Fruit fly (Drosophila melanogaster): ENCODE results near the gene CG11756.

Gene CG11756

DNA sequence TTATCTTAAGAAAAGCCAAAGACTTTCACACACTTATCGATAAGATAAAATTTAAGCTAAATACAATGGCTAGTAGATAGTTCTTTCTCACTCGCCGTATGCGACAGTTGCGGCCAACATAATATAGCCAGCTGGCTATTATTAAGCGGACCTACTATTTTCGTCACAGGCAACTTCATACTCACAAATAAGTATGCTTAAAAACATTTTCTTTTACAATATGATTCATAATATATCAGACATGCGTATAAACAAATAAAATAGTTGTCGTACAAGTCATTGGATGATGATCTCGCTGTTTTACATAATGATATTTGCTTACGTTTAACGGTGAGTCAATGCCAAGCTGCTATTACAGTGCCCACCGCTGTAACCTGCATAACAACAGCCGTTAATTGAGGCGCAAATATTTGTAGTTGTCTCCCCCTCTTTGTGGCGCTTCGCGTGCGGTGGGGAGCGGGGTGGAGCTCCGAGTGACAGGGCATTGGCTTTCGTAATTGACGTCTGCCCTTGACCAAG is 21.6 kb upstream of the CG11756 start (continued):
- 0 out of 3 replicates have a peak, but pooled peaks have one; percentile 37 for TF ChIP-seq CG7357 (GFP tag; IDR thresholded peaks at IDR 0.05)
- peak; percentile 69 for TF ChIP-seq CG9817 (tag; optimal IDR thresholded peaks at IDR 0.05)
- peak; percentile 24 for TF ChIP-seq CG4707 (GFP tag; optimal IDR thresholded peaks at IDR 0.05)
- peak; percentile 61 for TF ChIP-seq pho (GFP tag; optimal IDR thresholded peaks at IDR 0.05)
- peak; percentile 87 for TF ChIP-seq Ets65A (GFP tag)
- TF ChIP-seq dati (GFP tag; IDR thresholded peaks at IDR 0.05) = 0 out of 2 replicates have a peak, but pooled peaks have one; percentile 28
- TF ChIP-seq danr (GFP tag; IDR thresholded peaks at IDR 0.05) = 0 out of 2 replicates have a peak, but pooled peaks have one; percentile 37
- no peak for TF ChIP-seq Hey (tag; optimal IDR thresholded peaks at IDR 0.05)
- peak; percentile 30 for TF ChIP-seq CG18476 (GFP tag; optimal IDR thresholded peaks at IDR 0.05)
- TF ChIP-seq trem (tag; optimal IDR thresholded peaks at IDR 0.05) = peak; percentile 24
- no peak for TF ChIP-seq Lim3 (GFP tag; IDR thresholded peaks at IDR 0.05)
- TF ChIP-seq CG10654 (GFP tag; optimal IDR thresholded peaks at IDR 0.05) = peak; percentile 29
- peak; percentile 28 for TF ChIP-seq CG1792 (GFP tag; optimal IDR thresholded peaks at IDR 0.05)
- no peak for TF ChIP-seq Dip2 (GFP tag; IDR thresholded peaks at IDR 0.05)
- no peak for TF ChIP-seq CG3995 (GFP tag; optimal IDR thresholded peaks at IDR 0.05)
- TF ChIP-seq exex (tag; optimal IDR thresholded peaks at IDR 0.05) = peak; percentile 59
- peak; percentile 62 for TF ChIP-seq CG34422 (GFP tag; IDR thresholded peaks at IDR 0.05)
- 0 out of 2 replicates have a peak, but pooled peaks have one; percentile 27 for TF ChIP-seq NFAT (GFP tag; IDR thresholded peaks at IDR 0.05)
- TF ChIP-seq CG30020 (tag; optimal IDR thresholded peaks at IDR 0.05) = no peak
- peak; percentile 40 for TF ChIP-seq ems (GFP tag; optimal IDR thresholded peaks at IDR 0.05)
- peak; percentile 65 for TF ChIP-seq jing (GFP tag; optimal IDR thresholded peaks at IDR 0.05)
- TF ChIP-seq ssp (GFP tag; IDR thresholded peaks at IDR 0.05) = no peak
- TF ChIP-seq CG17385 (GFP tag; optimal IDR thresholded peaks at IDR 0.05) = peak; percentile 73
- peak; percentile 58 for TF ChIP-seq ind (GFP tag; optimal IDR thresholded peaks at IDR 0.05)
- TF ChIP-seq sisA (GFP tag; IDR thresholded peaks at IDR 0.05) = peak; percentile 59
- no peak for TF ChIP-seq CG16779 (GFP tag; IDR thresholded peaks at IDR 0.05)
- TF ChIP-seq CG17912 (GFP tag; optimal IDR thresholded peaks at IDR 0.05) = no peak
- TF ChIP-seq lab (GFP tag; optimal IDR thresholded peaks at IDR 0.05) = peak; percentile 85
- peak; percentile 64 for TF ChIP-seq CG13296 (GFP tag; optimal IDR thresholded peaks at IDR 0.05)
- peak; percentile 57 for TF ChIP-seq gcm (GFP tag; optimal IDR thresholded peaks at IDR 0.05)
- TF ChIP-seq tll (GFP tag; optimal IDR thresholded peaks at IDR 0.05) = no peak
- TF ChIP-seq vnd (GFP tag; IDR thresholded peaks at IDR 0.05; ENCODE audit: partially characterized antibody) = no peak
- TF ChIP-seq CG5180 (GFP tag; optimal IDR thresholded peaks at IDR 0.05) = peak; percentile 53
- TF ChIP-seq CG9797 (GFP tag; optimal IDR thresholded peaks at IDR 0.05) = no peak
- peak; percentile 67 for TF ChIP-seq Atf6 (GFP tag; IDR thresholded peaks at IDR 0.05)
- TF ChIP-seq CG4730 (GFP tag; IDR thresholded peaks at IDR 0.05) = no peak
- peak; percentile 54 for TF ChIP-seq CG31365 (tag; optimal IDR thresholded peaks at IDR 0.05)
- peak; percentile 76 for TF ChIP-seq lmd (GFP tag; IDR thresholded peaks at IDR 0.05)
- no peak for TF ChIP-seq Elba2 (GFP tag; optimal IDR thresholded peaks at IDR 0.05)
- TF ChIP-seq fru (optimal IDR thresholded peaks at IDR 0.05) = no peak
- TF ChIP-seq CG7556 (GFP tag; optimal IDR thresholded peaks at IDR 0.05) = peak; percentile 73
- peak; percentile 32 for TF ChIP-seq CG10267 (tag; optimal IDR thresholded peaks at IDR 0.05)
- TF ChIP-seq CG1602 (GFP tag; optimal IDR thresholded peaks at IDR 0.05) = peak; percentile 29
- peak; percentile 31 for TF ChIP-seq kah (GFP tag; optimal IDR thresholded peaks at IDR 0.05)
- TF ChIP-seq gt (GFP tag; IDR thresholded peaks at IDR 0.05) = no peak
- peak; percentile 50 for TF ChIP-seq CG1233 (GFP tag; optimal IDR thresholded peaks at IDR 0.05)
- TF ChIP-seq CoRest (tag; optimal IDR thresholded peaks at IDR 0.05) = peak; percentile 80
- peak; percentile 40; the same call in 1 of the 2 replicates for TF ChIP-seq gsb (GFP tag; IDR thresholded peaks at IDR 0.05)
- TF ChIP-seq hbn (GFP tag; IDR thresholded peaks at IDR 0.05; ENCODE audit: partially characterized antibody) = no peak
- peak; percentile 21 for TF ChIP-seq tin (GFP tag; optimal IDR thresholded peaks at IDR 0.05)
- TF ChIP-seq MTF-1 (GFP tag; optimal IDR thresholded peaks at IDR 0.05; ENCODE audit: borderline replicate concordance) = no peak
